Worm (Caenorhabditis elegans) whole organism, mixed stage, embryonic: ENCODE data around the gene fbxa-182.

Source experiments
- M03D4.4 ChIP-seq: sonication (generic microtip); optimal IDR thresholded peaks from 2 replicates; lab custom pipeline; 2017; ENCODE audit warnings: mild to moderate bottlenecking, missing genetic modification characterization, missing compliant biosample characterization
- bed-3 ChIP-seq: fragments of 200-800 bp; sonication (Bioruptor generic); optimal IDR thresholded peaks from 3 replicates; lab custom pipeline; 2018; ENCODE audit warnings: mild to moderate bottlenecking, missing genetic modification characterization, moderate library complexity, missing compliant biosample characterization
- blmp-1 ChIP-seq: fragments of 150-350 bp; optimal IDR thresholded peaks from 2 replicates; lab custom pipeline; 2014; ENCODE audit warnings: missing biosample characterization, missing genetic modification characterization
- ceh-39 ChIP-seq: fragments of 150-350 bp; optimal IDR thresholded peaks from 2 replicates; lab custom pipeline; 2014; ENCODE audit warnings: missing biosample characterization, missing genetic modification characterization
- ceh-43 ChIP-seq: fragments of 200-800 bp; sonication (Bioruptor generic); optimal IDR thresholded peaks from 2 replicates; lab custom pipeline; 2018; ENCODE audit warnings: mild to moderate bottlenecking, missing genetic modification characterization, moderate library complexity, missing compliant biosample characterization
- ces-1 ChIP-seq: fragments of 150-350 bp; optimal IDR thresholded peaks from 2 replicates; lab custom pipeline; 2014; ENCODE audit warnings: missing biosample characterization, missing genetic modification reagents, missing genetic modification characterization
- cnd-1 ChIP-seq: fragments of 200-800 bp; sonication (Bioruptor generic); optimal IDR thresholded peaks from 2 replicates; lab custom pipeline; 2018; ENCODE audit warnings: mild to moderate bottlenecking, missing genetic modification characterization, missing compliant biosample characterization
- drap-1 ChIP-seq: fragments of 200-800 bp; sonication (Bioruptor generic); optimal IDR thresholded peaks from 3 replicates; lab custom pipeline; 2018; ENCODE audit warnings: mild to moderate bottlenecking, missing genetic modification characterization, missing compliant biosample characterization
- elt-1 ChIP-seq: sonication (generic microtip); optimal IDR thresholded peaks from 2 replicates; lab custom pipeline; 2017; ENCODE audit warnings: missing genetic modification characterization, mild to moderate bottlenecking, missing compliant biosample characterization, antibody characterized with exemption, moderate library complexity, borderline replicate concordance; ENCODE audit not compliant: insufficient read depth
- elt-3 ChIP-seq: fragments of 150-350 bp; optimal IDR thresholded peaks from 2 replicates; lab custom pipeline; 2014; ENCODE audit warnings: missing biosample characterization, missing genetic modification characterization
- flh-1 ChIP-seq: fragments of 200-800 bp; sonication (Bioruptor generic); optimal IDR thresholded peaks from 2 replicates; lab custom pipeline; 2018; ENCODE audit warnings: mild to moderate bottlenecking, missing genetic modification characterization, moderate library complexity, missing compliant biosample characterization
- ham-2 ChIP-seq: fragments of 200-800 bp; sonication (Bioruptor generic); optimal IDR thresholded peaks from 2 replicates; lab custom pipeline; 2018; ENCODE audit warnings: mild to moderate bottlenecking, missing genetic modification characterization, missing compliant biosample characterization
- hlh-1 ChIP-seq: fragments of 150-350 bp; optimal IDR thresholded peaks from 2 replicates; lab custom pipeline; 2014; ENCODE audit warnings: missing biosample characterization, missing genetic modification reagents, missing genetic modification characterization
- lin-13 ChIP-seq: fragments of 150-350 bp; optimal IDR thresholded peaks from 2 replicates; lab custom pipeline; 2014; ENCODE audit warnings: missing biosample characterization, missing genetic modification characterization
- lin-32 ChIP-seq: fragments of 200-800 bp; sonication (Bioruptor generic); optimal IDR thresholded peaks from 2 replicates; lab custom pipeline; 2018; ENCODE audit warnings: mild to moderate bottlenecking, missing genetic modification characterization, missing compliant biosample characterization
- mab-5 ChIP-seq: fragments of 150-350 bp; optimal IDR thresholded peaks from 2 replicates; lab custom pipeline; 2014; ENCODE audit warnings: missing biosample characterization, missing genetic modification characterization
- mep-1 ChIP-seq: fragments of 150-350 bp; optimal IDR thresholded peaks from 2 replicates; lab custom pipeline; 2017; ENCODE audit warnings: missing biosample characterization, missing genetic modification reagents, missing genetic modification characterization, inconsistent platforms
- mls-2 ChIP-seq: sonication (generic microtip); optimal IDR thresholded peaks from 2 replicates; lab custom pipeline; 2016; ENCODE audit warnings: mild to moderate bottlenecking, missing genetic modification characterization, moderate library complexity, missing compliant biosample characterization
- nhr-2 ChIP-seq: fragments of 150-350 bp; optimal IDR thresholded peaks from 2 replicates; lab custom pipeline; 2014; ENCODE audit warnings: missing biosample characterization, missing genetic modification characterization
- nhr-237 ChIP-seq: fragments of 150-350 bp; optimal IDR thresholded peaks from 2 replicates; lab custom pipeline; 2014; ENCODE audit warnings: missing biosample characterization, missing genetic modification characterization
- nhr-28 ChIP-seq: fragments of 150-350 bp; optimal IDR thresholded peaks from 2 replicates; lab custom pipeline; 2014; ENCODE audit warnings: missing biosample characterization, missing genetic modification characterization
- nhr-76 ChIP-seq: sonication (generic microtip); optimal IDR thresholded peaks from 2 replicates; lab custom pipeline; 2017; ENCODE audit warnings: missing biosample characterization, missing genetic modification characterization
- pha-4 ChIP-seq: fragments of 150-350 bp; optimal IDR thresholded peaks from 2 replicates; lab custom pipeline; 2018; ENCODE audit warnings: missing biosample characterization, missing genetic modification reagents, missing genetic modification characterization
- sem-2 ChIP-seq: fragments of 200-800 bp; sonication (Bioruptor generic); optimal IDR thresholded peaks from 2 replicates; lab custom pipeline; 2018; ENCODE audit warnings: mild to moderate bottlenecking, missing genetic modification characterization, missing compliant biosample characterization
- snpc-4 ChIP-seq: fragments of 150-350 bp; optimal IDR thresholded peaks from 2 replicates; lab custom pipeline; 2014; ENCODE audit warnings: missing biosample characterization, missing genetic modification characterization
- sptf-1 ChIP-seq: sonication (generic microtip); optimal IDR thresholded peaks from 2 replicates; lab custom pipeline; 2017; ENCODE audit warnings: mild to moderate bottlenecking, missing genetic modification characterization, moderate library complexity, missing compliant biosample characterization
- unc-120 ChIP-seq: sonication (generic microtip); optimal IDR thresholded peaks from 2 replicates; lab custom pipeline; 2017; ENCODE audit warnings: missing genetic modification characterization, missing compliant biosample characterization; ENCODE audit not compliant: poor library complexity, severe bottlenecking
- unc-39 ChIP-seq: fragments of 150-350 bp; optimal IDR thresholded peaks from 2 replicates; lab custom pipeline; 2014; ENCODE audit warnings: missing biosample characterization, missing genetic modification characterization
- zip-8 ChIP-seq: fragments of 150-350 bp; optimal IDR thresholded peaks from 2 replicates; lab custom pipeline; 2014; ENCODE audit warnings: missing biosample characterization, missing genetic modification characterization
- ztf-11 ChIP-seq: fragments of 150-350 bp; optimal IDR thresholded peaks from 2 replicates; lab custom pipeline; 2014; ENCODE audit warnings: missing biosample characterization, missing genetic modification characterization

Gene fbxa-182

ce11 chrII:2399810-2400209 lies 12.7 kb downstream of the fbxa-182 start:
- no peak for TF ChIP-seq hlh-1
- TF ChIP-seq cnd-1 (tag; lab: Kevin White, UChicago) = no peak
- no peak for TF ChIP-seq nhr-2 (tag; lab: Kevin White, UChicago)

ce11 chrII:2398884-2399283 lies 13.7 kb downstream of the fbxa-182 start, which contains the start of gene F16G10.14:
Gene F16G10.14 (minus strand): TSS chrII:2398984.
- no peak for TF ChIP-seq pha-4 (tag; lab: Kevin White, UChicago)
- TF ChIP-seq flh-1 (GFP tag; lab: Kevin White, UChicago) = no peak
- no peak for TF ChIP-seq drap-1 (GFP tag; lab: Kevin White, UChicago)
- TF ChIP-seq mls-2 (tag; lab: Kevin White, UChicago) = no peak
- TF ChIP-seq sem-2 = no peak
- TF ChIP-seq blmp-1 (tag; lab: Kevin White, UChicago) = no peak
- TF ChIP-seq elt-1 (tag; lab: Kevin White, UChicago) = no peak
- no peak for TF ChIP-seq bed-3 (GFP tag; lab: Kevin White, UChicago)
- no peak for TF ChIP-seq unc-120
- TF ChIP-seq nhr-237 (tag; lab: Kevin White, UChicago) = no peak
- TF ChIP-seq M03D4.4 (tag; lab: Kevin White, UChicago) = no peak
- TF ChIP-seq unc-39 (tag; lab: Kevin White, UChicago) = no peak
- no peak for TF ChIP-seq lin-32 (GFP tag; lab: Kevin White, UChicago)
- no peak for TF ChIP-seq zip-8 (tag; lab: Kevin White, UChicago)
- TF ChIP-seq lin-13 (tag; lab: Kevin White, UChicago) = no peak

- no peak for TF ChIP-seq drap-1 (GFP tag; lab: Kevin White, UChicago)
- TF ChIP-seq snpc-4 = no peak
- no peak for TF ChIP-seq lin-32 (GFP tag; lab: Kevin White, UChicago)
- TF ChIP-seq nhr-237 (tag; lab: Kevin White, UChicago) = no peak
- no peak for TF ChIP-seq ztf-11 (tag; lab: Kevin White, UChicago)
- TF ChIP-seq ham-2 (GFP tag; lab: Kevin White, UChicago) = no peak
- TF ChIP-seq lin-13 (tag; lab: Kevin White, UChicago) = no peak
- no peak for TF ChIP-seq ceh-43
- no peak for TF ChIP-seq blmp-1 (tag; lab: Kevin White, UChicago)
- TF ChIP-seq bed-3 (GFP tag; lab: Kevin White, UChicago) = no peak
- TF ChIP-seq flh-1 (GFP tag; lab: Kevin White, UChicago) = no peak
Observed at ce11 chrII:2395864-2396263, 16.7 kb downstream of the fbxa-182 start, which contains the start of gene F16G10.13. Gene F16G10.13 (minus strand): TSS chrII:2395964.

ce11 chrII:2393821-2394220 lies 18.7 kb downstream of the fbxa-182 start, which contains the start of gene F16G10.11:
Gene F16G10.11 (minus strand): TSS chrII:2393921.
- TF ChIP-seq sem-2 (no peak), M03D4.4 (tag; lab: Kevin White, UChicago) (no peak), mls-2 (tag; lab: Kevin White, UChicago) (no peak), sptf-1 (tag; lab: Kevin White, UChicago) (no peak), ztf-11 (tag; lab: Kevin White, UChicago) (no peak), ces-1 (GFP tag; lab: Kevin White, UChicago) (no peak), flh-1 (GFP tag; lab: Kevin White, UChicago) (no peak), snpc-4 (no peak), unc-120 (no peak), mep-1 (no peak), cnd-1 (tag; lab: Kevin White, UChicago) (no peak), bed-3 (GFP tag; lab: Kevin White, UChicago) (no peak), ham-2 (GFP tag; lab: Kevin White, UChicago) (no peak), nhr-76 (tag; lab: Kevin White, UChicago) (no peak), mab-5 (tag; lab: Kevin White, UChicago) (no peak), elt-1 (tag; lab: Kevin White, UChicago) (no peak)

ce11 chrII:2390884-2391283 lies 21.7 kb downstream of the fbxa-182 start, which contains the start of gene F16G10.10:
Gene F16G10.10 (minus strand): TSS chrII:2390984.
- no peak for TF ChIP-seq nhr-28 (tag; lab: Kevin White, UChicago)
- TF ChIP-seq lin-13 (tag; lab: Kevin White, UChicago) = no peak
- no peak for TF ChIP-seq drap-1 (GFP tag; lab: Kevin White, UChicago)
- no peak for TF ChIP-seq blmp-1 (tag; lab: Kevin White, UChicago)
- TF ChIP-seq M03D4.4 (tag; lab: Kevin White, UChicago) = no peak
- TF ChIP-seq zip-8 (tag; lab: Kevin White, UChicago) = no peak
- TF ChIP-seq elt-3 (tag; lab: Kevin White, UChicago) = no peak
- TF ChIP-seq cnd-1 (tag; lab: Kevin White, UChicago) = no peak
- TF ChIP-seq lin-32 (GFP tag; lab: Kevin White, UChicago) = no peak
- no peak for TF ChIP-seq ceh-39 (tag; lab: Kevin White, UChicago)
- no peak for TF ChIP-seq unc-39 (tag; lab: Kevin White, UChicago)
- TF ChIP-seq bed-3 (GFP tag; lab: Kevin White, UChicago) = no peak
- no peak for TF ChIP-seq ztf-11 (tag; lab: Kevin White, UChicago)
- no peak for TF ChIP-seq nhr-76 (tag; lab: Kevin White, UChicago)
- TF ChIP-seq sptf-1 (tag; lab: Kevin White, UChicago) = no peak
- TF ChIP-seq, all 35 proteins: peak for 0
